Worm (Caenorhabditis elegans) whole organism, L2 larva: Measurements from ENCODE around the gene gplb-1.
A peak's percentile ranks its signal among the peaks of the same experiment; 100 is the strongest.

Experiments used
- C34F6.9 ChIP-seq: fragments of 150-350 bp; optimal IDR thresholded peaks from 2 replicates; lab custom pipeline; 2014; ENCODE audit warnings: missing biosample characterization, missing genetic modification characterization
- F13H6.1 ChIP-seq: sonication (generic microtip); optimal IDR thresholded peaks from 2 replicates; lab custom pipeline; 2016; ENCODE audit warnings: missing genetic modification characterization, missing compliant biosample characterization
- R02D3.7 ChIP-seq: fragments of 150-350 bp; optimal IDR thresholded peaks from 2 replicates; lab custom pipeline; 2014; ENCODE audit warnings: missing biosample characterization, missing genetic modification characterization
- Y55F3AM.14 ChIP-seq: fragments of 200-800 bp; sonication (Bioruptor generic); optimal IDR thresholded peaks from 2 replicates; lab custom pipeline; 2018; ENCODE audit warnings: mild to moderate bottlenecking, missing genetic modification characterization, missing compliant biosample characterization
- ZK546.5 ChIP-seq: sonication (generic microtip); optimal IDR thresholded peaks from 2 replicates; lab custom pipeline; 2017; ENCODE audit warnings: missing biosample characterization, missing genetic modification characterization
- alr-1 ChIP-seq: fragments of 150-350 bp; optimal IDR thresholded peaks from 2 replicates; lab custom pipeline; 2014; ENCODE audit warnings: missing biosample characterization, missing genetic modification characterization
- aly-2 ChIP-seq: fragments of 150-350 bp; optimal IDR thresholded peaks from 2 replicates; lab custom pipeline; 2014; ENCODE audit warnings: missing biosample characterization, missing genetic modification characterization
- ama-1 ChIP-seq: fragments of 150-350 bp; optimal IDR thresholded peaks from 2 replicates; lab custom pipeline; 2018; ENCODE audit warnings: inconsistent platforms
- blmp-1 ChIP-seq: sonication (generic microtip); optimal IDR thresholded peaks from 2 replicates; lab custom pipeline; 2017; ENCODE audit warnings: missing genetic modification characterization, mild to moderate bottlenecking, missing compliant biosample characterization, antibody characterized with exemption, moderate library complexity; ENCODE audit not compliant: insufficient read depth
- ceh-16 ChIP-seq: fragments of 150-350 bp; optimal IDR thresholded peaks from 2 replicates; lab custom pipeline; 2014; ENCODE audit warnings: missing biosample characterization, missing genetic modification characterization
- ceh-82 ChIP-seq: fragments of 150-350 bp; optimal IDR thresholded peaks from 2 replicates; lab custom pipeline; 2014; ENCODE audit warnings: missing biosample characterization, missing genetic modification characterization
- crh-2 ChIP-seq: sonication (generic microtip); optimal IDR thresholded peaks from 2 replicates; lab custom pipeline; 2017; ENCODE audit warnings: missing biosample characterization, missing genetic modification characterization
- egl-27 ChIP-seq: sonication (generic microtip); optimal IDR thresholded peaks from 3 replicates; lab custom pipeline; 2017; ENCODE audit warnings: missing biosample characterization, missing genetic modification reagents, missing genetic modification characterization
- elt-1 ChIP-seq: fragments of 150-350 bp; optimal IDR thresholded peaks from 2 replicates; lab custom pipeline; 2014; ENCODE audit warnings: missing biosample characterization, missing genetic modification characterization
- elt-3 ChIP-seq: sonication (generic microtip); optimal IDR thresholded peaks from 2 replicates; lab custom pipeline; 2017; ENCODE audit warnings: missing biosample characterization, missing genetic modification characterization
- fos-1 ChIP-seq: fragments of 150-350 bp; optimal IDR thresholded peaks from 2 replicates; lab custom pipeline; 2014; ENCODE audit warnings: missing biosample characterization, missing genetic modification characterization
- gmeb-1 ChIP-seq: fragments of 150-350 bp; optimal IDR thresholded peaks from 2 replicates; lab custom pipeline; 2014; ENCODE audit warnings: missing biosample characterization, missing genetic modification characterization
- lin-11 ChIP-seq: fragments of 150-350 bp; sonication (generic microtip); optimal IDR thresholded peaks from 2 replicates; lab custom pipeline; 2014; ENCODE audit warnings: missing biosample characterization, missing genetic modification characterization, inconsistent platforms, mixed read lengths
- lin-13 ChIP-seq: fragments of 150-350 bp; optimal IDR thresholded peaks from 2 replicates; lab custom pipeline; 2014; ENCODE audit warnings: missing biosample characterization, missing genetic modification reagents, missing genetic modification characterization
- lin-39 ChIP-seq: fragments of 150-350 bp; optimal IDR thresholded peaks from 2 replicates; lab custom pipeline; 2014; ENCODE audit warnings: missing biosample characterization, missing genetic modification reagents, missing genetic modification characterization
- lsy-2 ChIP-seq, 2 experiments: fragments of 150-350 bp in 1 of 2; sonication (generic microtip) in 1 of 2; optimal IDR thresholded peaks; 2 replicates each; lab custom pipeline; 2014 to 2017; ENCODE audit warnings: missing biosample characterization in 2 of 2, missing genetic modification characterization in 2 of 2
- mab-5 ChIP-seq: fragments of 150-350 bp; optimal IDR thresholded peaks from 2 replicates; lab custom pipeline; 2014; ENCODE audit warnings: missing biosample characterization, missing genetic modification characterization
- mbf-1 ChIP-seq: sonication (generic microtip); optimal IDR thresholded peaks from 2 replicates; lab custom pipeline; 2017; ENCODE audit warnings: missing biosample characterization, missing genetic modification characterization
- mdl-1 ChIP-seq, 2 experiments: fragments of 150-350 bp in 1 of 2; sonication (generic microtip) in 1 of 2; optimal IDR thresholded peaks; 2 replicates each; lab custom pipeline; 2017; ENCODE audit warnings: missing biosample characterization in 2 of 2, missing genetic modification characterization in 2 of 2
- nhr-10 ChIP-seq: sonication (generic microtip); optimal IDR thresholded peaks from 2 replicates; lab custom pipeline; 2017; ENCODE audit warnings: missing biosample characterization, missing genetic modification characterization
- nhr-12 ChIP-seq: fragments of 150-350 bp; optimal IDR thresholded peaks from 2 replicates; lab custom pipeline; 2014; ENCODE audit warnings: missing biosample characterization, missing genetic modification characterization
- nhr-129 ChIP-seq: fragments of 150-350 bp; optimal IDR thresholded peaks from 2 replicates; lab custom pipeline; 2014; ENCODE audit warnings: missing biosample characterization, missing genetic modification characterization
- nhr-23 ChIP-seq: fragments of 150-350 bp; optimal IDR thresholded peaks from 2 replicates; lab custom pipeline; 2014; ENCODE audit warnings: missing biosample characterization, missing genetic modification reagents, missing genetic modification characterization
- nhr-25 ChIP-seq: fragments of 150-350 bp; sonication (generic microtip); optimal IDR thresholded peaks from 3 replicates; lab custom pipeline; 2014; ENCODE audit warnings: missing biosample characterization, missing genetic modification characterization
- nhr-77 ChIP-seq: fragments of 150-350 bp; optimal IDR thresholded peaks from 2 replicates; lab custom pipeline; 2014; ENCODE audit warnings: missing biosample characterization, missing genetic modification characterization
- peb-1 ChIP-seq: fragments of 150-350 bp; optimal IDR thresholded peaks from 2 replicates; lab custom pipeline; 2014; ENCODE audit warnings: missing biosample characterization, missing genetic modification characterization
- sem-4 ChIP-seq: fragments of 150-350 bp; optimal IDR thresholded peaks from 2 replicates; lab custom pipeline; 2014; ENCODE audit warnings: missing biosample characterization, missing genetic modification reagents, missing genetic modification characterization
- skn-1 ChIP-seq: sonication (generic microtip); optimal IDR thresholded peaks from 2 replicates; lab custom pipeline; 2017; ENCODE audit warnings: missing biosample characterization, missing genetic modification characterization
- sma-3 ChIP-seq: sonication (generic microtip); optimal IDR thresholded peaks from 2 replicates; lab custom pipeline; 2016; ENCODE audit warnings: missing genetic modification reagents, missing genetic modification characterization, missing compliant biosample characterization
- sma-9 ChIP-seq, 2 experiments: fragments of 150-350 bp in 1 of 2; sonication (generic microtip) in 1 of 2; optimal IDR thresholded peaks; 2 replicates each; lab custom pipeline; 2014 to 2016; ENCODE audit warnings: missing genetic modification characterization in 2 of 2, mild to moderate bottlenecking in 1 of 2, missing biosample characterization in 1 of 2, missing compliant biosample characterization in 1 of 2, missing genetic modification reagents in 1 of 2, moderate library complexity in 1 of 2
- snpc-4 ChIP-seq: fragments of 150-350 bp; optimal IDR thresholded peaks from 2 replicates; lab custom pipeline; 2014; ENCODE audit warnings: missing biosample characterization, missing genetic modification characterization
- unc-39 ChIP-seq: fragments of 150-350 bp; optimal IDR thresholded peaks from 2 replicates; lab custom pipeline; 2014; ENCODE audit warnings: missing biosample characterization, missing genetic modification characterization
- unc-55 ChIP-seq: fragments of 150-350 bp; sonication (generic microtip); optimal IDR thresholded peaks from 3 replicates; lab custom pipeline; 2014; ENCODE audit warnings: missing biosample characterization, missing genetic modification reagents, missing genetic modification characterization
- unc-62 ChIP-seq: fragments of 150-350 bp; optimal IDR thresholded peaks from 2 replicates; lab custom pipeline; 2014; ENCODE audit warnings: missing biosample characterization, missing genetic modification reagents, missing genetic modification characterization
- zag-1 ChIP-seq: fragments of 150-350 bp; optimal IDR thresholded peaks from 2 replicates; lab custom pipeline; 2014; ENCODE audit warnings: missing biosample characterization, missing genetic modification characterization
- ztf-1 ChIP-seq: fragments of 200-800 bp; sonication (Bioruptor generic); conservative IDR thresholded peaks from 2 replicates; pipeline ENCODE4 v1.3.6; 2022; ENCODE audit warnings: missing genetic modification characterization, missing compliant biosample characterization
- ztf-11 ChIP-seq: sonication (generic microtip); optimal IDR thresholded peaks from 2 replicates; lab custom pipeline; 2017; ENCODE audit warnings: missing biosample characterization, missing genetic modification characterization
- ztf-4 ChIP-seq: fragments of 150-350 bp; optimal IDR thresholded peaks from 2 replicates; lab custom pipeline; 2014; ENCODE audit warnings: missing biosample characterization, missing genetic modification characterization

The gplb-1 gene

ce11 chrV:8481274-8481673 lies 10.2 kb upstream of the gplb-1 start:
- TF ChIP-seq nhr-129 (tag; lab: Kevin White, UChicago) = no peak
- no peak for TF ChIP-seq nhr-23
- no peak for TF ChIP-seq unc-39 (tag; lab: Kevin White, UChicago)
- no peak for TF ChIP-seq alr-1
- no peak for TF ChIP-seq nhr-12

- TF ChIP-seq sem-4 (tag; lab: Kevin White, UChicago) (no peak), unc-55 (GFP tag; lab: Kevin White, UChicago) (peak; percentile 1)
- TF ChIP-seq, all 48 proteins: peak for 1
These were observed 2.3 kb downstream of the gplb-1 start, which contains the start of gene phf-30 for ce11 chrV:8468740-8469139. TSS of gene phf-30 (plus strand) at chrV:8469040.

- TF ChIP-seq unc-55 (GFP tag; lab: Kevin White, UChicago) = no peak
- TF ChIP-seq mab-5 = no peak
- no peak for TF ChIP-seq nhr-10 (tag; lab: Kevin White, UChicago)
- no peak for TF ChIP-seq F13H6.1 (tag; lab: Kevin White, UChicago)
- TF ChIP-seq gmeb-1 (tag; lab: Kevin White, UChicago) = no peak
- TF ChIP-seq unc-39 (tag; lab: Kevin White, UChicago) = no peak
These were observed 4.0 kb downstream of the gplb-1 start, which contains the start of gene mrpl-4 for ce11 chrV:8467031-8467430. TSS of gene mrpl-4 (plus strand) at chrV:8467265.

ce11 chrV:8465386-8465785 lies 5.7 kb downstream of the gplb-1 start, which contains the start of gene mrps-2:
TSS of gene mrps-2 (plus strand) at chrV:8465686.
- TF ChIP-seq C34F6.9 (tag; lab: Kevin White, UChicago) = no peak
- TF ChIP-seq unc-62 (GFP tag; lab: Kevin White, UChicago) = no peak
- TF ChIP-seq peb-1 (tag; lab: Kevin White, UChicago) = no peak
- TF ChIP-seq Y55F3AM.14 = no peak
- no peak for TF ChIP-seq mab-5
- no peak for TF ChIP-seq ama-1 (lab: Kevin White, UChicago)
- TF ChIP-seq unc-55 (GFP tag; lab: Kevin White, UChicago) = no peak
- no peak for TF ChIP-seq crh-2 (tag; lab: Kevin White, UChicago)
- TF ChIP-seq lin-11 = no peak
- TF ChIP-seq unc-39 (tag; lab: Kevin White, UChicago) = no peak
- TF ChIP-seq skn-1 (tag; lab: Kevin White, UChicago) = no peak
- no peak for TF ChIP-seq ztf-4 (tag; lab: Kevin White, UChicago)
- TF ChIP-seq F13H6.1 (tag; lab: Kevin White, UChicago) = no peak
- TF ChIP-seq fos-1 = no peak
- TF ChIP-seq zag-1 = no peak
- TF ChIP-seq mbf-1 = no peak
- no peak for TF ChIP-seq aly-2 (tag; lab: Kevin White, UChicago)
- TF ChIP-seq gmeb-1 (tag; lab: Kevin White, UChicago) = no peak
- no peak for TF ChIP-seq nhr-77 (tag; lab: Kevin White, UChicago)

ce11 chrV:8462074-8462473 lies 9.0 kb downstream of the gplb-1 start, which contains the start of the genes dnj-22 and natc-1:
TSS of gene dnj-22 (minus strand) at chrV:8462120.
TSS of gene natc-1 (plus strand) at chrV:8462359.
- TF ChIP-seq zag-1 = no peak
- TF ChIP-seq fos-1 = peak; percentile 47
- peak; percentile 85 for TF ChIP-seq nhr-129 (tag; lab: Kevin White, UChicago)
- TF ChIP-seq lsy-2 (tag; optimal IDR thresholded peaks at IDR 0.05; lab: Kevin White, UChicago) = peak; percentile 50 to 90
- TF ChIP-seq unc-62 (GFP tag; lab: Kevin White, UChicago) = no peak
- TF ChIP-seq nhr-12 = no peak
- no peak for TF ChIP-seq Y55F3AM.14
- no peak for TF ChIP-seq elt-3 (tag; lab: Kevin White, UChicago)
- TF ChIP-seq lin-39 (tag; lab: Kevin White, UChicago) = no peak
- TF ChIP-seq mab-5 = peak; percentile 84
- peak; percentile 19 for TF ChIP-seq blmp-1
- TF ChIP-seq ztf-4 (tag; lab: Kevin White, UChicago) = peak; percentile 42
- peak; percentile 83 for TF ChIP-seq lin-13
- no peak for TF ChIP-seq ztf-1
- TF ChIP-seq peb-1 (tag; lab: Kevin White, UChicago) = no peak
- TF ChIP-seq ztf-11 (tag; lab: Kevin White, UChicago) = no peak
- peak; percentile 77 for TF ChIP-seq sma-3
- TF ChIP-seq ama-1 (lab: Kevin White, UChicago) = no peak
- peak; percentile 76 for TF ChIP-seq R02D3.7 (tag; lab: Kevin White, UChicago)
- TF ChIP-seq elt-1 (tag; lab: Kevin White, UChicago) = no peak
- TF ChIP-seq mdl-1 (tag; optimal IDR thresholded peaks at IDR 0.05; lab: Kevin White, UChicago) = peak in 1 of 2 experiments; percentile 34
- TF ChIP-seq sma-9 (GFP tag; optimal IDR thresholded peaks at IDR 0.05; lab: Kevin White, UChicago) = peak; percentile 91
- no peak for TF ChIP-seq sma-9 (tag; optimal IDR thresholded peaks at IDR 0.05; lab: Kevin White, UChicago)
- TF ChIP-seq ceh-16 (tag; lab: Kevin White, UChicago) = no peak
- TF ChIP-seq nhr-77 (tag; lab: Kevin White, UChicago) = no peak
- TF ChIP-seq nhr-10 (tag; lab: Kevin White, UChicago) = peak; percentile 12
- peak; percentile 86 for TF ChIP-seq sem-4 (tag; lab: Kevin White, UChicago)
- peak; percentile 88 for TF ChIP-seq snpc-4
- TF ChIP-seq lin-11 = no peak
- TF ChIP-seq nhr-25 = peak; percentile 76
- TF ChIP-seq F13H6.1 (tag; lab: Kevin White, UChicago) = peak; percentile 46
- peak; percentile 98 for TF ChIP-seq C34F6.9 (tag; lab: Kevin White, UChicago)
- no peak for TF ChIP-seq egl-27
- TF ChIP-seq ceh-82 (tag; lab: Kevin White, UChicago) = no peak
- TF ChIP-seq ZK546.5 = no peak
